Fruit fly (Drosophila melanogaster) whole organism, pupa: ENCODE results near the gene Ir7d.

ENCODE experiments used
- CG12605 ChIP-seq: fragments of 200-800 bp; sonication (Bioruptor generic); IDR thresholded peaks from 2 replicates; pipeline ENCODE4 v1.3.6; 2022; ENCODE audit warnings: missing biosample characterization, missing genetic modification characterization
- CG17806 ChIP-seq: fragments of 200-800 bp; sonication (Bioruptor generic); optimal IDR thresholded peaks from 2 replicates; lab custom pipeline; 2018; ENCODE audit warnings: missing biosample characterization, mild to moderate bottlenecking, missing genetic modification characterization, moderate library complexity
- CG32121 ChIP-seq: fragments of 200-800 bp; sonication (Bioruptor generic); IDR thresholded peaks from 2 replicates; pipeline ENCODE4 v1.3.6; 2022; ENCODE audit warnings: missing biosample characterization, missing genetic modification characterization
- CG34367 ChIP-seq: fragments of 200-800 bp; sonication (Bioruptor generic); optimal IDR thresholded peaks from 2 replicates; lab custom pipeline; 2018; ENCODE audit warnings: missing biosample characterization, mild to moderate bottlenecking, missing genetic modification characterization
- CG4496 ChIP-seq: fragments of 200-800 bp; sonication (Bioruptor generic); IDR thresholded peaks from 3 replicates; pipeline ENCODE4 v1.3.6; 2022; ENCODE audit warnings: missing biosample characterization, missing genetic modification characterization
- CG8159 ChIP-seq: fragments of 200-800 bp; sonication (Bioruptor generic); optimal IDR thresholded peaks from 3 replicates; lab custom pipeline; 2018; ENCODE audit warnings: missing biosample characterization, mild to moderate bottlenecking, missing genetic modification characterization, moderate library complexity
- EcR ChIP-seq: fragments of 200-800 bp; sonication (Bioruptor generic); optimal IDR thresholded peaks from 3 replicates; lab custom pipeline; 2019; ENCODE audit warnings: missing biosample characterization, missing genetic modification characterization, mild to moderate bottlenecking, moderate library complexity, missing genetic modification reagents
- Ets98B ChIP-seq: fragments of 200-800 bp; sonication (Bioruptor generic); IDR thresholded peaks from 2 replicates; pipeline ENCODE4 v1.3.6; 2022; ENCODE audit warnings: missing biosample characterization, missing genetic modification characterization
- Pif1A ChIP-seq: fragments of 200-800 bp; sonication (Bioruptor generic); optimal IDR thresholded peaks from 3 replicates; lab custom pipeline; 2016; ENCODE audit warnings: missing biosample characterization, missing genetic modification characterization
- Snoo ChIP-seq: fragments of 200-800 bp; sonication (Bioruptor generic); optimal IDR thresholded peaks from 3 replicates; lab custom pipeline; 2017; ENCODE audit warnings: missing biosample characterization, mild to moderate bottlenecking, missing genetic modification characterization, inconsistent platforms
- rn ChIP-seq: fragments of 200-800 bp; sonication (Bioruptor generic); IDR thresholded peaks from 2 replicates; pipeline ENCODE4 v1.3.6; 2022; ENCODE audit warnings: missing biosample characterization, missing genetic modification characterization

DNA sequence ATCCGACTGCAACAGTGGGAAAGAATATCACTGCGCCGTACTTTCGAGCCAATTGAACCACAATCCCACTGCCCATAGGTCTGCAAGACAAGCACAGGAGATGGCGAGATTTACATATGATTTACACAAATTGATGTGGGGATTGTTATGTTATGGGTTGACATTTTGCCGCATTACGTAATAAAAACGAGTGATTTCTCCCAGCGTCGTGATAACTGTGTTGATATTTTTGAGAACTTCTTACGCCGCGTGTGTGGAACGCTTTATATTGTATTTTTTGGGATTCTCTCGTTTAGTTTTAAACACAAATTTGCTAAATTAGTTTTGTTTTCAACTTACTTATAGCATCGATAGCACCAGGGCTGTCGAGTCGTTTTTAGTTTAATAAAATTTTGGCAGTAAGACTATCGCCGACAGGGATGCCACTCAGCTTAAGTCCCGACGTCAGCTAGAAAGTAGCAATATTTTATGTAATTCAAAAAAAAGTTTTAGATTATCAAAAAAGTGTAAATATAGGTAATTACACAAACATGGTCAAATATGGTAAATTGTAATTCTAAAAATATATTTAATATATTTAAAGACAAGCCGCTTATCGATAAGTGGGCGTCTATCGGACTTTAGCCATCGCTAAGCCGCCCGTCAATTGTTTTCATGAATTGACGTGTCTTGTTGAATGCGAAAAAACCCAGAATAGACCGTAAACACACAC, 14.9 kb upstream of the Ir7d start, which contains the start of the genes CG45089, ND-MNLL and p115:
- TF ChIP-seq CG8159 (tag; lab: Kevin White, UChicago), result peak; percentile 40
- TF ChIP-seq Ets98B, result peak; percentile 17; the same call in 1 of the 2 replicates
- TF ChIP-seq CG32121 (GFP tag; lab: Robert Waterston, UW), result peak; percentile 48; the same call in 1 of the 2 replicates
- peak; percentile 21 for TF ChIP-seq CG17806
- peak; percentile 46 for TF ChIP-seq Pif1A (GFP tag; lab: Kevin White, UChicago)
- no peak for TF ChIP-seq rn (GFP tag; lab: Robert Waterston, UW)
- no peak for TF ChIP-seq EcR (GFP tag; lab: Kevin White, UChicago)
- TF ChIP-seq Snoo (tag; lab: Kevin White, UChicago), result peak; percentile 10
- TF ChIP-seq CG12605, result no peak
- no peak for TF ChIP-seq CG34367 (tag; lab: Kevin White, UChicago)
- TF ChIP-seq CG4496 (GFP tag; lab: Robert Waterston, UW), result 0 out of 3 replicates have a peak, but pooled peaks have one; percentile 26
